Worm (Caenorhabditis elegans) whole organism, early embryonic: Measurements from ENCODE around the gene cpd-2.
A peak's percentile ranks its signal among the peaks of the same experiment; 100 is the strongest.

Experiments
- B0310.2 ChIP-seq: sonication (generic microtip); optimal IDR thresholded peaks from 2 replicates; lab custom pipeline; 2016; ENCODE audit warnings: mild to moderate bottlenecking, missing genetic modification characterization, missing compliant biosample characterization
- F13C5.2 ChIP-seq: sonication (generic microtip); optimal IDR thresholded peaks from 2 replicates; lab custom pipeline; 2017; ENCODE audit warnings: mild to moderate bottlenecking, missing genetic modification characterization, inconsistent platforms, missing compliant biosample characterization
- aly-1 ChIP-seq: sonication (generic microtip); optimal IDR thresholded peaks from 2 replicates; lab custom pipeline; 2016; ENCODE audit warnings: missing genetic modification characterization, missing compliant biosample characterization
- ama-1 ChIP-seq: fragments of 150-350 bp; optimal IDR thresholded peaks from 2 replicates; lab custom pipeline; 2014
- ceh-13 ChIP-seq: fragments of 200-800 bp; sonication (Bioruptor generic); optimal IDR thresholded peaks from 2 replicates; lab custom pipeline; 2018; ENCODE audit warnings: mild to moderate bottlenecking, missing genetic modification characterization, missing compliant biosample characterization
- ceh-36 ChIP-seq: sonication (generic microtip); optimal IDR thresholded peaks from 2 replicates; lab custom pipeline; 2016; ENCODE audit warnings: missing genetic modification characterization, inconsistent platforms, missing compliant biosample characterization
- ets-7 ChIP-seq: sonication (generic microtip); optimal IDR thresholded peaks from 2 replicates; lab custom pipeline; 2016; ENCODE audit warnings: missing genotype, missing genetic modification characterization, missing compliant biosample characterization
- flt-1 ChIP-seq: fragments of 200-800 bp; sonication (Bioruptor generic); IDR thresholded peaks from 2 replicates; pipeline ENCODE4 v1.3.6; 2022; ENCODE audit warnings: missing genetic modification characterization, missing compliant biosample characterization
- hmbx-1 ChIP-seq: sonication (generic microtip); optimal IDR thresholded peaks from 2 replicates; lab custom pipeline; 2016; ENCODE audit warnings: mild to moderate bottlenecking, missing genetic modification characterization, missing compliant biosample characterization
- hmg-4 ChIP-seq: fragments of 200-800 bp; sonication (Bioruptor generic); optimal IDR thresholded peaks from 2 replicates; lab custom pipeline; 2018; ENCODE audit warnings: mild to moderate bottlenecking, missing genetic modification characterization, missing compliant biosample characterization
- hnd-1 ChIP-seq: sonication (generic microtip); optimal IDR thresholded peaks from 2 replicates; lab custom pipeline; 2016; ENCODE audit warnings: missing genetic modification characterization, missing compliant biosample characterization
- pes-1 ChIP-seq: fragments of 200-800 bp; sonication (Bioruptor generic); IDR thresholded peaks from 2 replicates; pipeline ENCODE4 v1.3.6; 2022; ENCODE audit warnings: missing genetic modification reagents, missing genetic modification characterization, missing compliant biosample characterization
- scrt-1 ChIP-seq: fragments of 200-800 bp; sonication (Bioruptor generic); IDR thresholded peaks from 2 replicates; pipeline ENCODE4 v1.3.6; 2022; ENCODE audit warnings: missing genetic modification characterization, missing compliant biosample characterization
- sea-1 ChIP-seq: fragments of 200-800 bp; sonication (Bioruptor generic); conservative IDR thresholded peaks from 2 replicates; pipeline ENCODE4 v1.3.6; 2022; ENCODE audit warnings: missing genetic modification characterization, missing compliant biosample characterization
- tbx-11 ChIP-seq: fragments of 200-800 bp; sonication (Bioruptor generic); IDR thresholded peaks from 2 replicates; pipeline ENCODE4 v1.3.6; 2022; ENCODE audit warnings: missing genetic modification characterization, missing compliant biosample characterization
- tbx-37 ChIP-seq: fragments of 200-800 bp; sonication (Bioruptor generic); conservative IDR thresholded peaks from 2 replicates; pipeline ENCODE4 v1.3.6; 2022; ENCODE audit warnings: missing genetic modification reagents, missing genetic modification characterization, missing compliant biosample characterization
- tra-4 ChIP-seq: sonication (generic microtip); optimal IDR thresholded peaks from 2 replicates; lab custom pipeline; 2017; ENCODE audit warnings: missing genetic modification characterization, missing compliant biosample characterization

Gene cpd-2

ce11 chrX:16039173-16039572, 10.5 kb upstream of the cpd-2 start:
- TF ChIP-seq aly-1 (tag; lab: Kevin White, UChicago) = no peak
- no peak for TF ChIP-seq flt-1 (GFP tag; lab: Robert Waterston, UW)
- no peak for TF ChIP-seq scrt-1 (GFP tag; lab: Robert Waterston, UW)
- no peak for TF ChIP-seq tbx-11 (GFP tag; lab: Robert Waterston, UW)
- TF ChIP-seq hnd-1 (tag; lab: Kevin White, UChicago) = no peak
- TF ChIP-seq pes-1 (GFP tag; lab: Robert Waterston, UW) = no peak
- TF ChIP-seq ceh-13 (GFP tag; lab: Kevin White, UChicago) = no peak
- no peak for TF ChIP-seq F13C5.2
- TF ChIP-seq ama-1 (lab: Kevin White, UChicago) = no peak
- no peak for TF ChIP-seq hmbx-1 (tag; lab: Kevin White, UChicago)

- TF ChIP-seq ceh-36 (tag; lab: Kevin White, UChicago) = peak; percentile 36
- TF ChIP-seq pes-1 (GFP tag; lab: Robert Waterston, UW) = peak; percentile 42; the same call in 1 of the 2 replicates
- no peak for TF ChIP-seq flt-1 (GFP tag; lab: Robert Waterston, UW)
- TF ChIP-seq tbx-37 = no peak
- no peak for TF ChIP-seq ama-1 (lab: Kevin White, UChicago)
- TF ChIP-seq F13C5.2 = peak; percentile 15
- TF ChIP-seq ets-7 (tag; lab: Kevin White, UChicago) = no peak
- TF ChIP-seq scrt-1 (GFP tag; lab: Robert Waterston, UW) = no peak
- no peak for TF ChIP-seq B0310.2 (tag; lab: Kevin White, UChicago)
- no peak for TF ChIP-seq hmbx-1 (tag; lab: Kevin White, UChicago)
- TF ChIP-seq hnd-1 (tag; lab: Kevin White, UChicago) = no peak
- 0 out of 2 replicates have a peak, but pooled peaks have one; percentile 22 for TF ChIP-seq sea-1 (GFP tag; lab: Robert Waterston, UW)
- no peak for TF ChIP-seq tra-4 (tag; lab: Kevin White, UChicago)
- TF ChIP-seq ceh-13 (GFP tag; lab: Kevin White, UChicago) = no peak
- TF ChIP-seq aly-1 (tag; lab: Kevin White, UChicago) = peak; percentile 2
- no peak for TF ChIP-seq tbx-11 (GFP tag; lab: Robert Waterston, UW)
- TF ChIP-seq hmg-4 (GFP tag; lab: Kevin White, UChicago) = peak; percentile 84
Measured at ce11 chrX:16040207-16040716, 9.4 kb upstream of the cpd-2 start, which contains the start of gene B0395.3. B0395.3 (minus strand) TSS chrX:16040257.

ce11 chrX:16041808-16042207, 7.9 kb upstream of the cpd-2 start:
- no peak for TF ChIP-seq tra-4 (tag; lab: Kevin White, UChicago)
- TF ChIP-seq ets-7 (tag; lab: Kevin White, UChicago) = no peak
- no peak for TF ChIP-seq hnd-1 (tag; lab: Kevin White, UChicago)
- no peak for TF ChIP-seq tbx-11 (GFP tag; lab: Robert Waterston, UW)
- no peak for TF ChIP-seq flt-1 (GFP tag; lab: Robert Waterston, UW)
- TF ChIP-seq ceh-13 (GFP tag; lab: Kevin White, UChicago) = no peak
- no peak for TF ChIP-seq hmg-4 (GFP tag; lab: Kevin White, UChicago)
- no peak for TF ChIP-seq B0310.2 (tag; lab: Kevin White, UChicago)
- TF ChIP-seq pes-1 (GFP tag; lab: Robert Waterston, UW) = no peak
- TF ChIP-seq tbx-37 = no peak
- TF ChIP-seq ama-1 (lab: Kevin White, UChicago) = no peak
- TF ChIP-seq hmbx-1 (tag; lab: Kevin White, UChicago) = no peak

ce11 chrX:16042480-16042879, 7.2 kb upstream of the cpd-2 start:
- TF ChIP-seq sea-1 (GFP tag; lab: Robert Waterston, UW) (no peak), ama-1 (lab: Kevin White, UChicago) (no peak), scrt-1 (GFP tag; lab: Robert Waterston, UW) (no peak), F13C5.2 (no peak), ceh-13 (GFP tag; lab: Kevin White, UChicago) (no peak), hmg-4 (GFP tag; lab: Kevin White, UChicago) (no peak), flt-1 (GFP tag; lab: Robert Waterston, UW) (no peak), aly-1 (tag; lab: Kevin White, UChicago) (no peak), ets-7 (tag; lab: Kevin White, UChicago) (no peak)

ce11 chrX:16044325-16044724, 5.3 kb upstream of the cpd-2 start:
- TF ChIP-seq hmbx-1 (tag; lab: Kevin White, UChicago) = no peak
- TF ChIP-seq scrt-1 (GFP tag; lab: Robert Waterston, UW) = no peak
- no peak for TF ChIP-seq tbx-37
- TF ChIP-seq sea-1 (GFP tag; lab: Robert Waterston, UW) = no peak
- no peak for TF ChIP-seq ama-1 (lab: Kevin White, UChicago)
- no peak for TF ChIP-seq B0310.2 (tag; lab: Kevin White, UChicago)
- TF ChIP-seq aly-1 (tag; lab: Kevin White, UChicago) = no peak
- no peak for TF ChIP-seq tra-4 (tag; lab: Kevin White, UChicago)

ce11 chrX:16046379-16046778, 3.3 kb upstream of the cpd-2 start:
- TF ChIP-seq B0310.2 (tag; lab: Kevin White, UChicago) (no peak), flt-1 (GFP tag; lab: Robert Waterston, UW) (no peak), aly-1 (tag; lab: Kevin White, UChicago) (no peak), hmg-4 (GFP tag; lab: Kevin White, UChicago) (no peak), hmbx-1 (tag; lab: Kevin White, UChicago) (no peak), ets-7 (tag; lab: Kevin White, UChicago) (no peak), pes-1 (GFP tag; lab: Robert Waterston, UW) (no peak), tbx-11 (GFP tag; lab: Robert Waterston, UW) (no peak), ama-1 (lab: Kevin White, UChicago) (no peak), tbx-37 (no peak), tra-4 (tag; lab: Kevin White, UChicago) (no peak), ceh-13 (GFP tag; lab: Kevin White, UChicago) (no peak), F13C5.2 (no peak), scrt-1 (GFP tag; lab: Robert Waterston, UW) (no peak)

- no peak for TF ChIP-seq ets-7 (tag; lab: Kevin White, UChicago)
- no peak for TF ChIP-seq ama-1 (lab: Kevin White, UChicago)
- no peak for TF ChIP-seq tbx-11 (GFP tag; lab: Robert Waterston, UW)
- TF ChIP-seq aly-1 (tag; lab: Kevin White, UChicago) = no peak
- no peak for TF ChIP-seq ceh-13 (GFP tag; lab: Kevin White, UChicago)
- no peak for TF ChIP-seq B0310.2 (tag; lab: Kevin White, UChicago)
- TF ChIP-seq hmg-4 (GFP tag; lab: Kevin White, UChicago) = no peak
- TF ChIP-seq scrt-1 (GFP tag; lab: Robert Waterston, UW) = no peak
Measured at ce11 chrX:16055245-16055644, 5.6 kb downstream of the cpd-2 start, which contains the start of gene T27A8.7. T27A8.7 (plus strand) TSS chrX:16055545.
